Fruit fly (Drosophila melanogaster): ENCODE data around the gene Akap200.

- TF ChIP-seq CG9727 (GFP tag; optimal IDR thresholded peaks at IDR 0.05) = no peak
- no peak for TF ChIP-seq CG17912 (GFP tag; optimal IDR thresholded peaks at IDR 0.05)
- TF ChIP-seq vvl (GFP tag; IDR thresholded peaks at IDR 0.05) = no peak
- TF ChIP-seq vfl (GFP tag; optimal IDR thresholded peaks at IDR 0.05) = no peak
- TF ChIP-seq Kr (GFP tag; optimal IDR thresholded peaks at IDR 0.05) = no peak
- TF ChIP-seq fu2 (GFP tag; optimal IDR thresholded peaks at IDR 0.05) = no peak
- TF ChIP-seq CG11504 (tag; optimal IDR thresholded peaks at IDR 0.05) = no peak
- TF ChIP-seq CG13123 (GFP tag; optimal IDR thresholded peaks at IDR 0.05) = no peak
- TF ChIP-seq MESR4 (GFP tag; optimal IDR thresholded peaks at IDR 0.05) = no peak
- no peak for TF ChIP-seq gsb (GFP tag; IDR thresholded peaks at IDR 0.05)
Observed at dm6 chr2L:8425212-8425611, 9.7 kb downstream of the Akap200 start.

All from whole organism, embryonic.